Fruit fly (Drosophila melanogaster): Measurements from ENCODE around the gene CG42852.

CG42852 gene

DNA sequence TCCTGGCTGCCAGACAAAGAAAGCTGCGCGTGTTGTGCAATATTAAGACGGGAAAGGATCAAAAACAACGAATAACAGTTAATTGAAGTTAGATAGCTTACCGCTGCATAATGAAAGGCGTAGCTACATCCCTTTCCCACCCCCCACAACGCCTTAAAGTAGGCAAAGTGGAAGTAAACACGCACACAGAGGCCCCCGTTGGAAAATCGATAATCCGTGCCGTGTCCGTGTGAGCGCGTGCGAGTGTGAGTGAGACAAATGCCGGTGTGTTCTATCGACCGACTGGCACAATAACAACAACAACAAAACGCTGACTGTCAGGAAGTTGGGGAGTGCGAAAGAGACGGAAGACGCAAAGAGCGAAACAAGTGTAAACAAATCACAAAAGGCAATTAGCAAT, 42.9 kb upstream of the CG42852 start:
- TF ChIP-seq Hr39 (GFP tag; optimal IDR thresholded peaks at IDR 0.05) (no peak), dsx (GFP tag; optimal IDR thresholded peaks at IDR 0.05; ENCODE audit: poor library complexity, severe bottlenecking) (no peak), CG1621 (tag; optimal IDR thresholded peaks at IDR 0.05) (no peak), CG34406 (GFP tag; optimal IDR thresholded peaks at IDR 0.05) (no peak), CG6276 (GFP tag; optimal IDR thresholded peaks at IDR 0.05) (no peak), salr (GFP tag; optimal IDR thresholded peaks at IDR 0.05) (no peak), Sox102F (GFP tag; optimal IDR thresholded peaks at IDR 0.05) (no peak), CG15336 (GFP tag; IDR thresholded peaks at IDR 0.05) (no peak; the same call in 1 of the 2 replicates), CG11902 (GFP tag; optimal IDR thresholded peaks at IDR 0.05) (no peak), Ets96B (tag; optimal IDR thresholded peaks at IDR 0.05) (no peak)

DNA sequence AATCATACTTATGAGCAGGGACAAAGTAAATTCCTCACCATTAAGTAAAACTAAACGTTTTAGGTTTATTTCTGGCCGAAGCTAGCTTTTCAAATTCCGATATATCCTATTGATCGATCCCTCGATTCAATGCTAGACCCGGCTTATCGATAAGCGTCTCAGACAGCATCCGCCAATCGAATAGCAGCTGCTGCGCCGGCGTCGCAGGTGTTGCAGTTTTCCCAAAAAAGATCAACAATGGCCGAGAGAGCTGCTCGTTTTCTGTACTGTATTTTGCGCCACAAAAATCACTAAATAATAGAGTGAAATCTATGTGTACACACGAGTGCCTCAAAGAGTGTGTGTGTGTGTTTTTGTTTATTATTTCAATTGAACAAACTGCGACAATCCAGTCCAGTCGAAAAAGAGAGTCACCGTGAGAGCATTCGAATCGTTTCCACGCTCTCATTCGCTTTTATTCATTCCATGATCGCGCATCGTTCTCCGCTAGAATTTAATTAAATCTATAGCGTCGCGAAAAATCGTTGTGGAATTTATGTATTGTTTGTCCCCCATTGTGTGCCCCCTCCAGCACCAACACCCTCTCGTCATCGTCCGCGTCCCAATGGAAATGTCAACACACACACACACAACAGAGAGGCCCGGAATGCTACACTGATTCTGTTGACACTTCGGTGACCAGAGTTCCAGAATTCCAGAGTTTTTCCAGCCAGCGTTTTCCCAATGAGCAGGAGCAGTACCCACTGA, 41.7 kb upstream of the CG42852 start:
- TF ChIP-seq CG32006 (GFP tag; optimal IDR thresholded peaks at IDR 0.05) (no peak), eg (GFP tag; IDR thresholded peaks at IDR 0.05) (no peak), salr (GFP tag; optimal IDR thresholded peaks at IDR 0.05) (no peak), CG15336 (GFP tag; IDR thresholded peaks at IDR 0.05) (no peak), Lpt (GFP tag; optimal IDR thresholded peaks at IDR 0.05) (no peak), CG8319 (GFP tag; optimal IDR thresholded peaks at IDR 0.05) (no peak), topi (GFP tag; optimal IDR thresholded peaks at IDR 0.05) (no peak), lz (GFP tag; optimal IDR thresholded peaks at IDR 0.05) (no peak), Hr4 (GFP tag; optimal IDR thresholded peaks at IDR 0.05) (no peak), Ets21C (GFP tag; optimal IDR thresholded peaks at IDR 0.05) (no peak), CG6276 (GFP tag; optimal IDR thresholded peaks at IDR 0.05) (no peak), svp (GFP tag) (no peak), Hr38 (GFP tag; optimal IDR thresholded peaks at IDR 0.05) (no peak), Blimp-1 (GFP tag; optimal IDR thresholded peaks at IDR 0.05) (no peak), CG8632 (GFP tag; optimal IDR thresholded peaks at IDR 0.05) (no peak)

dm6 chr3L:16714193-16714538, 41.1 kb upstream of the CG42852 start:
- TF ChIP-seq fkh (GFP tag; optimal IDR thresholded peaks at IDR 0.05) (peak; percentile 92), Met (GFP tag; optimal IDR thresholded peaks at IDR 0.05) (no peak), CG11294 (GFP tag; IDR thresholded peaks at IDR 0.05) (no peak), CG15336 (GFP tag; IDR thresholded peaks at IDR 0.05) (0 out of 2 replicates have a peak, but pooled peaks have one; percentile 37), Hr4 (GFP tag; optimal IDR thresholded peaks at IDR 0.05) (no peak), acj6 (GFP tag; optimal IDR thresholded peaks at IDR 0.05) (no peak), CG8319 (GFP tag; optimal IDR thresholded peaks at IDR 0.05) (no peak), CG31627 (GFP tag; optimal IDR thresholded peaks at IDR 0.05) (peak; percentile 9), CG6792 (GFP tag; optimal IDR thresholded peaks at IDR 0.05) (no peak)

DNA sequence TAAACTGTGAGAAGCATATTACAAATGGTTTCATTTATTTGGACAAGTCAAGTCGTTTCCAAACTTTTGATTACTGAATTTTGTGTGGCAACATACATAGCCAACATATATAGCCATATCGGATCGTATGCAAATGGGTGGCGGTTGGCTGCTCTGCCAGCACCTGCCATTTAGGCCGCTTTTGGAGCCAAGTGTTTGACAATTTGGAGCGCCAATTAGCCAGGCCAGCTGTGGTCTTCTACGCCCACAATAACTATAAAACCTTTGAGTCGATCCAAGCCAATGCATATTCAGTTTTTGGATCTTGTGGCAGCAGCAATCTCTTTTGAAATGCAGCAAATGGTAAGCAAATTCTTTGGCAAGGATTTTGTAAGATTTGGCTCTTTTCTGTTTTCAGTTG, 30.7 kb upstream of the CG42852 start, which contains the start of gene CG13031:
Gene CG13031, plus strand, starts transcription at position 301 of the 400 bp plus-strand sequence.
- TF ChIP-seq acj6 (GFP tag; optimal IDR thresholded peaks at IDR 0.05) = no peak
- no peak for TF ChIP-seq CG8119 (GFP tag; IDR thresholded peaks at IDR 0.05)
- TF ChIP-seq CG6854 (GFP tag; optimal IDR thresholded peaks at IDR 0.05) = no peak
- no peak for TF ChIP-seq Sox14 (GFP tag; optimal IDR thresholded peaks at IDR 0.05)
- TF ChIP-seq salr (GFP tag; optimal IDR thresholded peaks at IDR 0.05) = no peak
- TF ChIP-seq Hr39 (GFP tag; optimal IDR thresholded peaks at IDR 0.05) = no peak
- TF ChIP-seq CG11902 (GFP tag; optimal IDR thresholded peaks at IDR 0.05) = no peak
- no peak for TF ChIP-seq achi (GFP tag; optimal IDR thresholded peaks at IDR 0.05)

DNA sequence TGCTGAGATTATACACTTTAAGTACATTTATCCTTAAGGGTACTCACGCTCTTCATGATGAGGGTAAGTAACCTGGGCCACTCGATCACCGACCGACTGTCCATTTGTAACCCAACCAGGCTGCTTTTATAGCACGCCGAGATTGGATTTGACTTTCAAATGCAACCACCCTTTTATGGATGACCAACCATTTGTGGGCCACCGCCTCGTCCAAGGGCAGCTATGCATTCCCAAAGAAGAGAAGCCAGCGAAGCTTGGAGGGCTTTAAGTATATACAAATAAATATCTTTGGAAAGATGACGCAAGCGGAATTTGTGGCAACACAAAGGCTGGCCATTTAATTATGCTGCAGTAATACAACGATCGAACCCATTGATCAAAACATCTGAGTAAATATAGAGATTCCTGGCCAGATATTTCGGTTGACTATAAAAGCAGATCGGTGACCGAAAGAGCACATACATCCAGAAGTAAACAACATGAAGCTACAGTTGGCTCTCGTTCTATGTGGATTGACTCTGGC, 29.2 kb upstream of the CG42852 start, which contains the start of the genes CG13026 and PGRP-SB2:
Gene CG13026, minus strand, starts transcription at position 101 of the 523 bp plus-strand sequence.
Gene PGRP-SB2, plus strand, starts transcription at position 473 of the 523 bp plus-strand sequence.
- TF ChIP-seq Hr39 (GFP tag; optimal IDR thresholded peaks at IDR 0.05) (no peak), OdsH (GFP tag; optimal IDR thresholded peaks at IDR 0.05) (no peak), dsx (GFP tag; optimal IDR thresholded peaks at IDR 0.05; ENCODE audit: poor library complexity, severe bottlenecking) (no peak), Sox14 (GFP tag; optimal IDR thresholded peaks at IDR 0.05) (no peak), CG34406 (GFP tag; optimal IDR thresholded peaks at IDR 0.05) (no peak), CG32006 (GFP tag; optimal IDR thresholded peaks at IDR 0.05) (no peak), Hr4 (GFP tag; optimal IDR thresholded peaks at IDR 0.05) (no peak), lz (GFP tag; optimal IDR thresholded peaks at IDR 0.05) (no peak), CG31627 (GFP tag; optimal IDR thresholded peaks at IDR 0.05) (no peak), Lpt (GFP tag; optimal IDR thresholded peaks at IDR 0.05) (no peak)
